Worm (Caenorhabditis elegans) whole organism, early embryonic: ENCODE results near the gene pfk-1.2.

ENCODE experiments used
- B0310.2 ChIP-seq: sonication (generic microtip); optimal IDR thresholded peaks from 2 replicates; lab custom pipeline; 2016; ENCODE audit warnings: mild to moderate bottlenecking, missing genetic modification characterization, missing compliant biosample characterization
- F13C5.2 ChIP-seq: sonication (generic microtip); optimal IDR thresholded peaks from 2 replicates; lab custom pipeline; 2017; ENCODE audit warnings: mild to moderate bottlenecking, missing genetic modification characterization, inconsistent platforms, missing compliant biosample characterization
- aly-1 ChIP-seq: sonication (generic microtip); optimal IDR thresholded peaks from 2 replicates; lab custom pipeline; 2016; ENCODE audit warnings: missing genetic modification characterization, missing compliant biosample characterization
- ama-1 ChIP-seq: fragments of 150-350 bp; optimal IDR thresholded peaks from 2 replicates; lab custom pipeline; 2014
- ceh-13 ChIP-seq: fragments of 200-800 bp; sonication (Bioruptor generic); optimal IDR thresholded peaks from 2 replicates; lab custom pipeline; 2018; ENCODE audit warnings: mild to moderate bottlenecking, missing genetic modification characterization, missing compliant biosample characterization
- ceh-36 ChIP-seq: sonication (generic microtip); optimal IDR thresholded peaks from 2 replicates; lab custom pipeline; 2016; ENCODE audit warnings: missing genetic modification characterization, inconsistent platforms, missing compliant biosample characterization
- ets-7 ChIP-seq: sonication (generic microtip); optimal IDR thresholded peaks from 2 replicates; lab custom pipeline; 2016; ENCODE audit warnings: missing genotype, missing genetic modification characterization, missing compliant biosample characterization
- flt-1 ChIP-seq: fragments of 200-800 bp; sonication (Bioruptor generic); IDR thresholded peaks from 2 replicates; pipeline ENCODE4 v1.3.6; 2022; ENCODE audit warnings: missing genetic modification characterization, missing compliant biosample characterization
- hmbx-1 ChIP-seq: sonication (generic microtip); optimal IDR thresholded peaks from 2 replicates; lab custom pipeline; 2016; ENCODE audit warnings: mild to moderate bottlenecking, missing genetic modification characterization, missing compliant biosample characterization
- hmg-4 ChIP-seq: fragments of 200-800 bp; sonication (Bioruptor generic); optimal IDR thresholded peaks from 2 replicates; lab custom pipeline; 2018; ENCODE audit warnings: mild to moderate bottlenecking, missing genetic modification characterization, missing compliant biosample characterization
- hnd-1 ChIP-seq: sonication (generic microtip); optimal IDR thresholded peaks from 2 replicates; lab custom pipeline; 2016; ENCODE audit warnings: missing genetic modification characterization, missing compliant biosample characterization
- pes-1 ChIP-seq: fragments of 200-800 bp; sonication (Bioruptor generic); IDR thresholded peaks from 2 replicates; pipeline ENCODE4 v1.3.6; 2022; ENCODE audit warnings: missing genetic modification reagents, missing genetic modification characterization, missing compliant biosample characterization
- scrt-1 ChIP-seq: fragments of 200-800 bp; sonication (Bioruptor generic); IDR thresholded peaks from 2 replicates; pipeline ENCODE4 v1.3.6; 2022; ENCODE audit warnings: missing genetic modification characterization, missing compliant biosample characterization
- sea-1 ChIP-seq: fragments of 200-800 bp; sonication (Bioruptor generic); conservative IDR thresholded peaks from 2 replicates; pipeline ENCODE4 v1.3.6; 2022; ENCODE audit warnings: missing genetic modification characterization, missing compliant biosample characterization
- tbx-11 ChIP-seq: fragments of 200-800 bp; sonication (Bioruptor generic); IDR thresholded peaks from 2 replicates; pipeline ENCODE4 v1.3.6; 2022; ENCODE audit warnings: missing genetic modification characterization, missing compliant biosample characterization
- tbx-37 ChIP-seq: fragments of 200-800 bp; sonication (Bioruptor generic); conservative IDR thresholded peaks from 2 replicates; pipeline ENCODE4 v1.3.6; 2022; ENCODE audit warnings: missing genetic modification reagents, missing genetic modification characterization, missing compliant biosample characterization
- tra-4 ChIP-seq: sonication (generic microtip); optimal IDR thresholded peaks from 2 replicates; lab custom pipeline; 2017; ENCODE audit warnings: missing genetic modification characterization, missing compliant biosample characterization

Gene pfk-1.2

ce11 chrV:9513590-9513989, 18.0 kb upstream of the pfk-1.2 start, which contains the start of gene eif-2Bdelta:
eif-2Bdelta (plus strand) TSS chrV:9513824.
- TF ChIP-seq scrt-1 (GFP tag; lab: Robert Waterston, UW) (no peak), flt-1 (no peak), ama-1 (no peak), hnd-1 (tag; lab: Kevin White, UChicago) (no peak), sea-1 (GFP tag; lab: Robert Waterston, UW) (no peak), B0310.2 (tag; lab: Kevin White, UChicago) (no peak), ets-7 (tag; lab: Kevin White, UChicago) (no peak), ceh-13 (no peak), tra-4 (tag; lab: Kevin White, UChicago) (no peak), aly-1 (tag; lab: Kevin White, UChicago) (no peak), tbx-11 (GFP tag; lab: Robert Waterston, UW) (no peak), F13C5.2 (no peak), ceh-36 (no peak), pes-1 (GFP tag; lab: Robert Waterston, UW) (no peak), tbx-37 (GFP tag; lab: Robert Waterston, UW) (no peak)

ce11 chrV:9516280-9516679, 15.3 kb upstream of the pfk-1.2 start:
- TF ChIP-seq hmbx-1 (tag; lab: Kevin White, UChicago) (no peak), flt-1 (no peak), scrt-1 (GFP tag; lab: Robert Waterston, UW) (no peak), ama-1 (no peak)

ce11 chrV:9518832-9519231, 12.8 kb upstream of the pfk-1.2 start, which contains the start of gene C50F4.8:
C50F4.8 (minus strand) TSS chrV:9518859.
- no peak for TF ChIP-seq tbx-11 (GFP tag; lab: Robert Waterston, UW)
- no peak for TF ChIP-seq pes-1 (GFP tag; lab: Robert Waterston, UW)
- no peak for TF ChIP-seq hmbx-1 (tag; lab: Kevin White, UChicago)
- TF ChIP-seq scrt-1 (GFP tag; lab: Robert Waterston, UW), result no peak
- TF ChIP-seq ceh-13, result no peak
- TF ChIP-seq ceh-36, result no peak
- no peak for TF ChIP-seq ets-7 (tag; lab: Kevin White, UChicago)
- no peak for TF ChIP-seq hnd-1 (tag; lab: Kevin White, UChicago)
- no peak for TF ChIP-seq F13C5.2
- TF ChIP-seq tbx-37 (GFP tag; lab: Robert Waterston, UW), result no peak

ce11 chrV:9521697-9522096, 9.9 kb upstream of the pfk-1.2 start:
- TF ChIP-seq B0310.2 (tag; lab: Kevin White, UChicago), result no peak
- no peak for TF ChIP-seq flt-1
- no peak for TF ChIP-seq pes-1 (GFP tag; lab: Robert Waterston, UW)
- TF ChIP-seq tbx-37 (GFP tag; lab: Robert Waterston, UW), result no peak
- no peak for TF ChIP-seq scrt-1 (GFP tag; lab: Robert Waterston, UW)
- TF ChIP-seq ama-1, result no peak
- no peak for TF ChIP-seq ets-7 (tag; lab: Kevin White, UChicago)
- no peak for TF ChIP-seq aly-1 (tag; lab: Kevin White, UChicago)
- no peak for TF ChIP-seq hmbx-1 (tag; lab: Kevin White, UChicago)
- TF ChIP-seq hmg-4, result no peak
- TF ChIP-seq F13C5.2, result no peak
- no peak for TF ChIP-seq hnd-1 (tag; lab: Kevin White, UChicago)
- TF ChIP-seq tbx-11 (GFP tag; lab: Robert Waterston, UW), result no peak
- no peak for TF ChIP-seq tra-4 (tag; lab: Kevin White, UChicago)
- no peak for TF ChIP-seq ceh-36
- no peak for TF ChIP-seq ceh-13
- TF ChIP-seq sea-1 (GFP tag; lab: Robert Waterston, UW), result no peak

ce11 chrV:9524099-9524498, 7.5 kb upstream of the pfk-1.2 start, which contains the start of gene C50F4.9:
C50F4.9 (minus strand) TSS chrV:9524199.
- no peak for TF ChIP-seq hmg-4
- no peak for TF ChIP-seq B0310.2 (tag; lab: Kevin White, UChicago)
- no peak for TF ChIP-seq F13C5.2
- no peak for TF ChIP-seq sea-1 (GFP tag; lab: Robert Waterston, UW)
- no peak for TF ChIP-seq hnd-1 (tag; lab: Kevin White, UChicago)
- no peak for TF ChIP-seq tra-4 (tag; lab: Kevin White, UChicago)
- no peak for TF ChIP-seq pes-1 (GFP tag; lab: Robert Waterston, UW)
- no peak for TF ChIP-seq ceh-13
- TF ChIP-seq aly-1 (tag; lab: Kevin White, UChicago), result no peak
- TF ChIP-seq scrt-1 (GFP tag; lab: Robert Waterston, UW), result no peak

ce11 chrV:9526470-9526869, 5.1 kb upstream of the pfk-1.2 start, which contains the start of gene C50F4.1:
C50F4.1 (plus strand) TSS chrV:9526793.
- no peak for TF ChIP-seq hmg-4
- TF ChIP-seq aly-1 (tag; lab: Kevin White, UChicago), result no peak
- no peak for TF ChIP-seq F13C5.2
- TF ChIP-seq ceh-13, result no peak
- no peak for TF ChIP-seq flt-1
- no peak for TF ChIP-seq scrt-1 (GFP tag; lab: Robert Waterston, UW)
- TF ChIP-seq hmbx-1 (tag; lab: Kevin White, UChicago), result no peak

ce11 chrV:9527337-9527736, 4.3 kb upstream of the pfk-1.2 start:
- TF ChIP-seq ceh-36, result no peak
- TF ChIP-seq aly-1 (tag; lab: Kevin White, UChicago), result no peak
- TF ChIP-seq flt-1, result no peak
- TF ChIP-seq sea-1 (GFP tag; lab: Robert Waterston, UW), result no peak
- no peak for TF ChIP-seq ama-1
- no peak for TF ChIP-seq hmbx-1 (tag; lab: Kevin White, UChicago)
- no peak for TF ChIP-seq B0310.2 (tag; lab: Kevin White, UChicago)
- TF ChIP-seq F13C5.2, result no peak
- no peak for TF ChIP-seq hnd-1 (tag; lab: Kevin White, UChicago)
- TF ChIP-seq hmg-4, result no peak
- TF ChIP-seq ets-7 (tag; lab: Kevin White, UChicago), result no peak
- TF ChIP-seq tbx-11 (GFP tag; lab: Robert Waterston, UW), result no peak
- TF ChIP-seq tra-4 (tag; lab: Kevin White, UChicago), result no peak
- TF ChIP-seq ceh-13, result no peak
- TF ChIP-seq tbx-37 (GFP tag; lab: Robert Waterston, UW), result no peak
- no peak for TF ChIP-seq pes-1 (GFP tag; lab: Robert Waterston, UW)

ce11 chrV:9527984-9528383, 3.6 kb upstream of the pfk-1.2 start:
- TF ChIP-seq ama-1, result no peak
- TF ChIP-seq hnd-1 (tag; lab: Kevin White, UChicago), result no peak
- no peak for TF ChIP-seq pes-1 (GFP tag; lab: Robert Waterston, UW)
- no peak for TF ChIP-seq ets-7 (tag; lab: Kevin White, UChicago)
- TF ChIP-seq ceh-36, result no peak
- no peak for TF ChIP-seq tbx-11 (GFP tag; lab: Robert Waterston, UW)
- no peak for TF ChIP-seq aly-1 (tag; lab: Kevin White, UChicago)
- TF ChIP-seq B0310.2 (tag; lab: Kevin White, UChicago), result no peak
- no peak for TF ChIP-seq tra-4 (tag; lab: Kevin White, UChicago)
- TF ChIP-seq flt-1, result no peak
- no peak for TF ChIP-seq F13C5.2
- TF ChIP-seq hmg-4, result no peak
- TF ChIP-seq ceh-13, result no peak
- no peak for TF ChIP-seq scrt-1 (GFP tag; lab: Robert Waterston, UW)
- TF ChIP-seq sea-1 (GFP tag; lab: Robert Waterston, UW), result no peak
- TF ChIP-seq tbx-37 (GFP tag; lab: Robert Waterston, UW), result no peak
- no peak for TF ChIP-seq hmbx-1 (tag; lab: Kevin White, UChicago)
